Worm (Caenorhabditis elegans) whole organism, L2 larva: ENCODE measurements around the gene K09G1.2.

Experiments used
- aly-2 ChIP-seq: fragments of 150-350 bp; optimal IDR thresholded peaks from 2 replicates; lab custom pipeline; 2014; ENCODE audit warnings: missing biosample characterization, missing genetic modification characterization
- lin-13 ChIP-seq: fragments of 150-350 bp; optimal IDR thresholded peaks from 2 replicates; lab custom pipeline; 2014; ENCODE audit warnings: missing biosample characterization, missing genetic modification reagents, missing genetic modification characterization
- lin-39 ChIP-seq: fragments of 150-350 bp; optimal IDR thresholded peaks from 2 replicates; lab custom pipeline; 2014; ENCODE audit warnings: missing biosample characterization, missing genetic modification reagents, missing genetic modification characterization
- nhr-11 ChIP-seq: fragments of 150-350 bp; optimal IDR thresholded peaks from 2 replicates; lab custom pipeline; 2014; ENCODE audit warnings: missing biosample characterization, missing genetic modification characterization
- nhr-12 ChIP-seq: fragments of 150-350 bp; optimal IDR thresholded peaks from 2 replicates; lab custom pipeline; 2014; ENCODE audit warnings: missing biosample characterization, missing genetic modification characterization
- ztf-11 ChIP-seq: sonication (generic microtip); optimal IDR thresholded peaks from 2 replicates; lab custom pipeline; 2017; ENCODE audit warnings: missing biosample characterization, missing genetic modification characterization

DNA sequence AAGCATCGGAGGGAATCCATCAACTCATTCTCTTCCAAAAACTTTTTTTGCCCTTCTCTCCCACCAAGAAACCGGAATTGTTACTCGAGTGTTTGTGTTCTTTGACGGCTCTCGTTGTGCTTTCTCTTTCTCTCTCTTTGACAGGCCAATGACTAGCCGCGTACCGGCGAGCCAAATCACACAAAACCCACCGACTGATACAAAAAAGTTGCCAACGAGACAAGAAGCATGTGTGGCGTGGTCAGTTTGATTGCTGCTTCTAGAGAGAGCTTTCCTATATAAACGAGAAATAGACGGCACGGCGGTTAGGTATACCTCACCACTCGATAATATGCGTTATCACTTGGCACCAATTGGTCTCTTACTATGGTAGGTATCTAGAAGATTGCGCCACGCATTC lies 25.3 kb downstream of the K09G1.2 start, which contains the start of gene pqn-63:
- TF ChIP-seq nhr-11 (tag; lab: Kevin White, UChicago): no peak
- TF ChIP-seq lin-13 (GFP tag; lab: Kevin White, UChicago): no peak
- no peak for TF ChIP-seq ztf-11 (tag; lab: Kevin White, UChicago)
- no peak for TF ChIP-seq nhr-12 (tag; lab: Kevin White, UChicago)
- no peak for TF ChIP-seq aly-2 (tag; lab: Kevin White, UChicago)
- TF ChIP-seq lin-39 (tag; lab: Kevin White, UChicago): no peak
